Worm (Caenorhabditis elegans) whole organism, early embryonic: ENCODE measurements around the gene Y4C6B.4.

Experiments used
- F13C5.2 ChIP-seq: sonication (generic microtip); optimal IDR thresholded peaks from 2 replicates; lab custom pipeline; 2017; ENCODE audit warnings: mild to moderate bottlenecking, missing genetic modification characterization, inconsistent platforms, missing compliant biosample characterization
- aly-1 ChIP-seq: sonication (generic microtip); optimal IDR thresholded peaks from 2 replicates; lab custom pipeline; 2016; ENCODE audit warnings: missing genetic modification characterization, missing compliant biosample characterization
- ama-1 ChIP-seq: fragments of 150-350 bp; optimal IDR thresholded peaks from 2 replicates; lab custom pipeline; 2014
- ceh-13 ChIP-seq: fragments of 200-800 bp; sonication (Bioruptor generic); optimal IDR thresholded peaks from 2 replicates; lab custom pipeline; 2018; ENCODE audit warnings: mild to moderate bottlenecking, missing genetic modification characterization, missing compliant biosample characterization
- flt-1 ChIP-seq: fragments of 200-800 bp; sonication (Bioruptor generic); IDR thresholded peaks from 2 replicates; pipeline ENCODE4 v1.3.6; 2022; ENCODE audit warnings: missing genetic modification characterization, missing compliant biosample characterization
- hmg-4 ChIP-seq: fragments of 200-800 bp; sonication (Bioruptor generic); optimal IDR thresholded peaks from 2 replicates; lab custom pipeline; 2018; ENCODE audit warnings: mild to moderate bottlenecking, missing genetic modification characterization, missing compliant biosample characterization
- hnd-1 ChIP-seq: sonication (generic microtip); optimal IDR thresholded peaks from 2 replicates; lab custom pipeline; 2016; ENCODE audit warnings: missing genetic modification characterization, missing compliant biosample characterization
- pes-1 ChIP-seq: fragments of 200-800 bp; sonication (Bioruptor generic); IDR thresholded peaks from 2 replicates; pipeline ENCODE4 v1.3.6; 2022; ENCODE audit warnings: missing genetic modification reagents, missing genetic modification characterization, missing compliant biosample characterization
- scrt-1 ChIP-seq: fragments of 200-800 bp; sonication (Bioruptor generic); IDR thresholded peaks from 2 replicates; pipeline ENCODE4 v1.3.6; 2022; ENCODE audit warnings: missing genetic modification characterization, missing compliant biosample characterization
- tbx-11 ChIP-seq: fragments of 200-800 bp; sonication (Bioruptor generic); IDR thresholded peaks from 2 replicates; pipeline ENCODE4 v1.3.6; 2022; ENCODE audit warnings: missing genetic modification characterization, missing compliant biosample characterization
- tbx-37 ChIP-seq: fragments of 200-800 bp; sonication (Bioruptor generic); conservative IDR thresholded peaks from 2 replicates; pipeline ENCODE4 v1.3.6; 2022; ENCODE audit warnings: missing genetic modification reagents, missing genetic modification characterization, missing compliant biosample characterization

ce11 chrIV:5334518-5334917, 8.3 kb downstream of the Y4C6B.4 start:
- TF ChIP-seq pes-1 (GFP tag; lab: Robert Waterston, UW) (peak; percentile 85; the same call in 1 of the 2 replicates), ama-1 (no peak), ceh-13 (GFP tag; lab: Kevin White, UChicago) (no peak), hnd-1 (tag; lab: Kevin White, UChicago) (peak; percentile 57), hmg-4 (no peak), tbx-37 (GFP tag; lab: Robert Waterston, UW) (peak; percentile 57; the same call in 1 of the 2 replicates), aly-1 (tag; lab: Kevin White, UChicago) (no peak), F13C5.2 (tag; lab: Kevin White, UChicago) (peak; percentile 65), scrt-1 (GFP tag; lab: Robert Waterston, UW) (no peak; the same call in none of the 2 replicates), flt-1 (GFP tag; lab: Robert Waterston, UW) (0 out of 2 replicates have a peak, but pooled peaks have one; percentile 66), tbx-11 (peak; percentile 72)
